Worm (Caenorhabditis elegans): ENCODE data around the gene srw-140.

Gene srw-140

DNA sequence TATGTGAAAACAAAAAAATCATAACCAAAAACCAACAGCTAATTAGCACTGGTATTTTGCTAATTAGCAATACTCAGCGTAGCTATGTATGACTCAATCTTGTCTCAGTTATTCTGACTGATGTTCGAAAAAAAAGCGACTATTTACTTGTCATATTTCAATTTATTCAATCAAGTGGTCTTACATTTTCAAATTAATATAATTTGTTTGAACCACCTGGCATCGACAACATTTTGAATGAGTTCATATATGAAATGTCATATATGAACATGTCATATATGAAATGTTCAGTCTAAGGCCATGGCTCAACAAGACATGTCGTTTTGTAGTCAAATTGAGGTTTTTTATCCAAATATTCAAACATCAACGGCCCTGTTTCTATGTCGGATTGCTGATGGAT lies at the start of gene srw-140:
TSS of gene srw-140 (plus strand) at position 301 of the 400 bp plus-strand sequence.
- no peak for TF ChIP-seq med-1 (GFP tag; optimal IDR thresholded peaks at IDR 0.05; ENCODE audit: insufficient read depth)
- TF ChIP-seq ref-1 (GFP tag; conservative IDR thresholded peaks at IDR 0.05): no peak
- TF ChIP-seq ztf-23 (GFP tag; IDR thresholded peaks at IDR 0.05): no peak
- TF ChIP-seq ztf-29 (GFP tag; IDR thresholded peaks at IDR 0.05): no peak

DNA sequence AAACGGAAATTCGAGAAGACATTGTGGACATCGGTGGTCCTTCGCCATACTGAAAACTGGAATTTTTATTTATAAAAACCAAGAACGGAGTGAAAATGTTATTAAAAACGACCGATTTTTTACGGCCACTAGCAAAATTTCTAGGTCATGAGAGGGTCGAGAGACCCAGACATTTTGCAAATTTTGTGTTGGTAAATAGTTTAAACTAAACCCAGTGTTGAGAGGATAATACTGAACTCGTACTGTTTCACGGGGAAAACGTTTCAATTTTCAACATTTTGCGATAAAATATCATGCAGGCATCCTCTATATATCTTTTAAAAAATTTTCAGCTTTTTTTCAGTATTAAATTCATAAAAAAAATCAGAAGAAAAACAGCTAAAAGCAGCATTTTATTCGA lies 46.4 kb upstream of the srw-140 start, which contains the start of gene C04F5.9:
TSS of gene C04F5.9 (minus strand) at position 101 of the 400 bp plus-strand sequence.
- TF ChIP-seq cog-1 (tag; optimal IDR thresholded peaks at IDR 0.05) (no peak), ztf-29 (GFP tag; IDR thresholded peaks at IDR 0.05) (no peak), tab-1 (GFP tag; IDR thresholded peaks at IDR 0.05) (no peak), ref-1 (GFP tag; conservative IDR thresholded peaks at IDR 0.05) (no peak), klf-2 (GFP tag; conservative IDR thresholded peaks at IDR 0.05) (no peak), T22C8.4 (GFP tag; IDR thresholded peaks at IDR 0.05) (no peak), ztf-23 (GFP tag; IDR thresholded peaks at IDR 0.05) (no peak), flt-1 (GFP tag; IDR thresholded peaks at IDR 0.05) (no peak), med-1 (GFP tag; optimal IDR thresholded peaks at IDR 0.05; ENCODE audit: insufficient read depth) (no peak)

DNA sequence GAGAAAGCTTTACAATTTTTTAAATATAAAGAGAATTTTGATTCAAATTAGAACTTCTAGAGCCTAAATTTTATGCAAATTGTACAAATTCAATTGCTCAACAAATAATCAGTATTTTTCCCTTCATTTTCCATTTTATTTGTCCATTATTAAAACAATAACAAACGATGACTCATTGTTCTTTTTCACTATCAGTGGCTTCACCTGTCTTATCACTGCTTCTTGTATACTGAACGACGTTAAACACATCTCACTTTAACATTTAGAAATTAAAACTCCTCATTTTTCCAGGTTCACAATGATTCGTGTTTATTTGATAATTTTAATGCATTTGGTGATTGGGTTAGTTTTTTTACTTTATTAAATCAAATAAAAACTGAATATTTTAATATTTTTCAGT lies 45.8 kb upstream of the srw-140 start, which contains the start of gene sid-1:
TSS of gene sid-1 (plus strand) at position 292 of the 400 bp plus-strand sequence.
- TF ChIP-seq ztf-29 (GFP tag; IDR thresholded peaks at IDR 0.05) (no peak), tab-1 (GFP tag; IDR thresholded peaks at IDR 0.05) (no peak), T22C8.4 (GFP tag; IDR thresholded peaks at IDR 0.05) (no peak), ref-1 (GFP tag; conservative IDR thresholded peaks at IDR 0.05) (no peak), flt-1 (GFP tag; IDR thresholded peaks at IDR 0.05) (no peak)

DNA sequence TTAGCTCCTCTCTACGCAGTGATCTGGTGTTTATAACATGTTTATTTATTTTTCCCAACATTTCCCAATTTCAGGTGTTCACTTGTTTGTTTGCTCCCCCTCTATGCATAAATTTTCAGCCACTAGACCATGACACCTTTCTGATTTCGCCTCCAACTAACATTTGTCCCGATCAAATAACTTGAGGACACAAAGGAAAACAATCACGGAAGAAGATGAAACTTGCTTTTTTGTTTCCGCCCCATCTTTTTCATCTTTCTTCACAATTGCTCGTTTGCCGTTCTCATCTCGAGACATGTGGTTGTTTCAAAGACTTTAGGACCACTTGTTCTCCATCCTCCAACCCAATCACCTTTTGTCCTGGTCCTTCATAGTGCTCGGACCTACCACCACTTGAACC lies 38.7 kb upstream of the srw-140 start, which contains the start of gene F14F9.5:
TSS of gene F14F9.5 (plus strand) at position 301 of the 400 bp plus-strand sequence.
- TF ChIP-seq ref-1 (GFP tag; conservative IDR thresholded peaks at IDR 0.05) (no peak), ztf-23 (GFP tag; IDR thresholded peaks at IDR 0.05) (no peak), med-1 (GFP tag; optimal IDR thresholded peaks at IDR 0.05; ENCODE audit: insufficient read depth) (no peak), cog-1 (tag; optimal IDR thresholded peaks at IDR 0.05) (no peak), klf-2 (GFP tag; conservative IDR thresholded peaks at IDR 0.05) (no peak), T22C8.4 (GFP tag; IDR thresholded peaks at IDR 0.05) (no peak)

DNA sequence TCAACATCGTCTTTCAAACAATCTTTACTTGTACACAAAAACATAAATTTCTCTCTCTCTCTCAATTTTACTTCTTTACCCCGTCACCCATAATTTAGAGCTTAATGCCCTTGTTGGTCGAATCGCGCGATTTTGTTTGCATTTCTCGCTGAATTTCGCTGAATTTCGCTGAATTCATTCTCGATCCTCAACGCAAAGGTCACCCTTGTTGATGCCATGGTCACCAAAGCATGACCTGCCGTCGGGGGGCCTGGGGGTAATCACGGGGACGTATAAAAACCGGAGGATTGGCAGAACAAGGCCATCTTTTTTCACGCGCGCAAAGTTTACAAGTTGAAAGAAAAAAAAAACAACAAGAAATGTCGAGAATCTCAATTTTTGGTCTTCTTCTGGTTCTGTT lies 35.5 kb upstream of the srw-140 start, which contains the start of gene F14F9.8:
TSS of gene F14F9.8 (plus strand) at position 301 of the 400 bp plus-strand sequence.
- no peak for TF ChIP-seq ref-1 (GFP tag; conservative IDR thresholded peaks at IDR 0.05)
- TF ChIP-seq med-1 (GFP tag; optimal IDR thresholded peaks at IDR 0.05; ENCODE audit: insufficient read depth): no peak
- TF ChIP-seq flt-1 (GFP tag; IDR thresholded peaks at IDR 0.05): no peak
- no peak for TF ChIP-seq T22C8.4 (GFP tag; IDR thresholded peaks at IDR 0.05)
- TF ChIP-seq ztf-23 (GFP tag; IDR thresholded peaks at IDR 0.05): no peak
- no peak for TF ChIP-seq cog-1 (tag; optimal IDR thresholded peaks at IDR 0.05)
- no peak for TF ChIP-seq ztf-29 (GFP tag; IDR thresholded peaks at IDR 0.05)
- no peak for TF ChIP-seq klf-2 (GFP tag; conservative IDR thresholded peaks at IDR 0.05)
- TF ChIP-seq tab-1 (GFP tag; IDR thresholded peaks at IDR 0.05): no peak

DNA sequence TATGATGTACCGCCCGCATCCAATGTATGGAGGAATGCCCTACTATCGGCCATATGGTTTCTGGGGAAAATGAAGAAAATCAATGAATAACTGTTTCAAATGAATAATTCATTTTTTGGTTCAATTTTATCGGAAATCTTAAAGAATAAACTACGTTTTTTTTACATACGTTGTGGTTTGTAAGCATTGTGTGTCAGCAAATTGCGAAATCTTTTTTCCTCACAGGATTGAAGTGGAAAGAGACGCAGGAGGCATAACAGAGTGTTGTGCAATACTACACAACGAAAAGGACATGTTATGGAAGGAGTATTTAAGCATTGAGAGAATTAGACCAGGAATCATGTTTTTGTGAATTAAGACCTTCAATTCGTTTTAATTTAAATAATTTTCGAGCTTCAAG lies 34.1 kb upstream of the srw-140 start:
- no peak for TF ChIP-seq ztf-23 (GFP tag; IDR thresholded peaks at IDR 0.05)
- no peak for TF ChIP-seq ztf-29 (GFP tag; IDR thresholded peaks at IDR 0.05)
- TF ChIP-seq ref-1 (GFP tag; conservative IDR thresholded peaks at IDR 0.05): no peak
- no peak for TF ChIP-seq tab-1 (GFP tag; IDR thresholded peaks at IDR 0.05)
- no peak for TF ChIP-seq T22C8.4 (GFP tag; IDR thresholded peaks at IDR 0.05)
- no peak for TF ChIP-seq klf-2 (GFP tag; conservative IDR thresholded peaks at IDR 0.05)

DNA sequence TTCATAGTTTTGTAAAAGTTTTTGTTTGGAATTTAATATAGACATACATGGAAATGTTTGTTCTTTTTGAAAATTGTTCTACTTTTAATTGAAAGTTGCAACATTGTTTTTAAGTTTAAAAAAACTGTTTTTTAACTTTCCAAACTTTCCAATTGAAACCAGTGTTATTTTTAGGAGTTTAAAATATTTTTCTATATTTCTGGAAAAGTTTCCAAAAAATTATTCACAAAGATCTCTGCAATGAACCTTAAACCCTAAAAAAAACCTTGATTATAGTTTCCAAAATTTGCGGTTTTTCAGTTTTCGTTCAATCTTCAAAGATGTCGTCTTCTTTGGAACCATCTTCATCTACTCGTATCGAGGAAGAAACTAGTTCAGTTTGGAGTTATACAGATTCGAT lies 33.1 kb upstream of the srw-140 start, which contains the start of gene F14F9.4:
TSS of gene F14F9.4 (plus strand) at position 301 of the 400 bp plus-strand sequence.
- TF ChIP-seq flt-1 (GFP tag; IDR thresholded peaks at IDR 0.05) (no peak), klf-2 (GFP tag; conservative IDR thresholded peaks at IDR 0.05) (no peak), ref-1 (GFP tag; conservative IDR thresholded peaks at IDR 0.05) (no peak)

DNA sequence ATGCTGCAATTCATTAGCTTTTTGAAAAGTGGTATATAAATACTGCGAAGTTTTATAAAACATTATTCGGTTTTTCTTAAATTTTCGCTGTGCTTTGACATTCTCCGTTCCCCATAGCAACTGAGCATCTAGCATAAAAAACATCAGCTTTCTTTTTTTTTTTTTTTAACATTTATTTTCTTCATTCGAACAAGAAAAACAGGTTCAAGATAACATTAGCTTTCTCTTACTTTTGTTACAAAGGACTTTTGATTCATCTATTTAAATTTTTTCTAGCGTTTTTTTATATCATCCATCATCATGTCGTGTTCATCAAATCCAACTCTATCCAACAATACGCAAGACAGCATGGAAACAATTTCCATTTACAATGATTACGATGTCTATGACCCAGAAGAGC lies 27.6 kb upstream of the srw-140 start, which contains the start of gene F14F9.3:
TSS of gene F14F9.3 (plus strand) at position 301 of the 400 bp plus-strand sequence.
- TF ChIP-seq ref-1 (GFP tag; conservative IDR thresholded peaks at IDR 0.05) (no peak), cog-1 (tag; optimal IDR thresholded peaks at IDR 0.05) (no peak), T22C8.4 (GFP tag; IDR thresholded peaks at IDR 0.05) (no peak), tab-1 (GFP tag; IDR thresholded peaks at IDR 0.05) (no peak), med-1 (GFP tag; optimal IDR thresholded peaks at IDR 0.05; ENCODE audit: insufficient read depth) (no peak)

DNA sequence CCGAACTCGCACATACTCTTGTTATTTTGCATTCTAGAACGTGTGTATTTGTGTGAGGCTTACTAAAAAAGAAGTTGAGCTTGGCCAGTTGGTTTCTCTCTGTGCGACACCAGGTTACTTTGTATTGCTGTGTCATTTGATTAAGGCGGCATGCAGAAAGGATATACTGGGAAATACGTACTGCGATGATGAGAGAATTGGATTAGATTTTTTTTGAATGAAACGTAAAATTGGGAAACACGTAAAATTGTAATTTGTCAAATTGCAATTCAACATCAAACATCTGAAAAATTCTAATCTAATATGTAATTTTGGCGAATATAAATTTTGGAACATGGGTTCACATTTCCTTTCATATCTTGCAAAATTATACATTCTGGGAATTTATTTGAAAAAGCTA lies 21.7 kb upstream of the srw-140 start, which contains the start of gene srh-129:
TSS of gene srh-129 (minus strand) at position 101 of the 400 bp plus-strand sequence.
- TF ChIP-seq tab-1 (GFP tag; IDR thresholded peaks at IDR 0.05): no peak
- no peak for TF ChIP-seq med-1 (GFP tag; optimal IDR thresholded peaks at IDR 0.05; ENCODE audit: insufficient read depth)
- no peak for TF ChIP-seq ref-1 (GFP tag; conservative IDR thresholded peaks at IDR 0.05)
- no peak for TF ChIP-seq ztf-29 (GFP tag; IDR thresholded peaks at IDR 0.05)
- no peak for TF ChIP-seq flt-1 (GFP tag; IDR thresholded peaks at IDR 0.05)
- no peak for TF ChIP-seq klf-2 (GFP tag; conservative IDR thresholded peaks at IDR 0.05)
- TF ChIP-seq ztf-23 (GFP tag; IDR thresholded peaks at IDR 0.05): no peak
- TF ChIP-seq T22C8.4 (GFP tag; IDR thresholded peaks at IDR 0.05): no peak
- TF ChIP-seq cog-1 (tag; optimal IDR thresholded peaks at IDR 0.05): no peak

DNA sequence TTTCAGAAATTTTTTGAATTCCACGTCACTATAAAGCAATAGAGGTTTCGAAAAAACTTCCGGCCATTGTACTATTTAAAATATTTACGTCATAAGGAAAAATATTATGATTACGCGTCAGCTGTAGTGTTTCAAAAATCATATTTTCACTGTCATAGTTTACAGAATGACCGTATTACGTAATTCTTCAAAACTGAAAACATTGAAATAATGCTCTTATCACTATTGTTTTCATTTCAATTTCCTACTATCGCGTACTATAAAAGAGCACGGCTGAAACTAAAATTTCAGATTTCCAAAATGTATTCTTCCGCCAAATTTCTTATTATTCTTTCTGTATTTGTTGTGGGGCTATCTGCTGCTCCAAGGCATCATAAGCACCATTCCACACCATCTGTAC lies 21.0 kb upstream of the srw-140 start, which contains the start of gene F14F9.2:
TSS of gene F14F9.2 (plus strand) at position 301 of the 400 bp plus-strand sequence.
- no peak for TF ChIP-seq klf-2 (GFP tag; conservative IDR thresholded peaks at IDR 0.05)
- TF ChIP-seq cog-1 (tag; optimal IDR thresholded peaks at IDR 0.05): no peak

DNA sequence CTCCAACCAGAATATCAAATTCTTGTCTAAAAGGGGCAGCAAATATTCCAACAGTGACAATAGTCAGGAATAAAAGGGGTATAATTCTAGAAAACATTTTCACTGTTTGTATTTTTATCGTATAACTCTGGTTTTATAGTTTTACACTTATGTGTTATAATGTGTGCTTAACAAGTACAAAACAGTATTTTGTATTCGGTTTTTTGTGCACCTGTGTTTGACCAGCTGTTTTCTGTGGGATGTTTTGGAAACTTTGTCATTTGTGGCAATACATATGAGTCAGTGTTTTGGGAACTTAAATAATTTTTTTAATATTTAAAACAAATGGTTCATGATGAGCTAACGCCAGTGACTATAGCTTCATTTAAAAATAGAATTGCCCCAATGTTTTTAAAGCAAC lies 19.1 kb upstream of the srw-140 start, which contains the start of gene F14F9.6:
TSS of gene F14F9.6 (minus strand) at position 101 of the 400 bp plus-strand sequence.
- TF ChIP-seq med-1 (GFP tag; optimal IDR thresholded peaks at IDR 0.05; ENCODE audit: insufficient read depth) (no peak), tab-1 (GFP tag; IDR thresholded peaks at IDR 0.05) (no peak), ztf-29 (GFP tag; IDR thresholded peaks at IDR 0.05) (no peak), ref-1 (GFP tag; conservative IDR thresholded peaks at IDR 0.05) (no peak), ztf-23 (GFP tag; IDR thresholded peaks at IDR 0.05) (no peak), cog-1 (tag; optimal IDR thresholded peaks at IDR 0.05) (no peak), flt-1 (GFP tag; IDR thresholded peaks at IDR 0.05) (no peak), T22C8.4 (GFP tag; IDR thresholded peaks at IDR 0.05) (no peak), klf-2 (GFP tag; conservative IDR thresholded peaks at IDR 0.05) (no peak)

Data from whole organism, midembryonic.